Fruit fly (Drosophila melanogaster) whole organism, prepupa: ENCODE data around the gene CG17129.
A peak's percentile ranks its signal among the peaks of the same experiment; 100 is the strongest.

Experiments
- CG16779 ChIP-seq: fragments of 200-800 bp; sonication (Bioruptor generic); optimal IDR thresholded peaks from 3 replicates; lab custom pipeline; 2017; ENCODE audit warnings: missing biosample characterization, mild to moderate bottlenecking, missing genetic modification characterization
- CG32006 ChIP-seq: fragments of 200-800 bp; sonication (Bioruptor generic); optimal IDR thresholded peaks from 3 replicates; lab custom pipeline; 2017; ENCODE audit warnings: missing biosample characterization, mild to moderate bottlenecking, missing genetic modification characterization
- CG6854 ChIP-seq: fragments of 200-800 bp; sonication (Bioruptor generic); optimal IDR thresholded peaks from 2 replicates; lab custom pipeline; 2017; ENCODE audit warnings: missing biosample characterization, mild to moderate bottlenecking, missing genetic modification characterization
- CG8632 ChIP-seq: fragments of 200-800 bp; sonication (Bioruptor generic); optimal IDR thresholded peaks from 3 replicates; lab custom pipeline; 2016; ENCODE audit warnings: missing biosample characterization, missing genetic modification characterization
- Eip78C ChIP-seq: fragments of 200-800 bp; sonication (Bioruptor generic); peaks from one replicate; lab custom pipeline; 2016; ENCODE audit warnings: missing biosample characterization, missing genetic modification characterization
- Ets96B ChIP-seq: fragments of 200-800 bp; optimal IDR thresholded peaks from 2 replicates; lab custom pipeline; 2019; ENCODE audit warnings: missing biosample characterization, mild to moderate bottlenecking, missing genetic modification characterization, moderate library complexity
- Hr39 ChIP-seq: fragments of 200-800 bp; sonication (Bioruptor generic); optimal IDR thresholded peaks from 2 replicates; lab custom pipeline; 2016; ENCODE audit warnings: missing biosample characterization, missing genetic modification characterization
- Hr4 ChIP-seq: fragments of 200-800 bp; sonication (Bioruptor generic); optimal IDR thresholded peaks from 3 replicates; lab custom pipeline; 2016; ENCODE audit warnings: missing biosample characterization, missing genetic modification characterization
- OdsH ChIP-seq: fragments of 200-800 bp; sonication (Bioruptor generic); optimal IDR thresholded peaks from 3 replicates; lab custom pipeline; 2016; ENCODE audit warnings: missing biosample characterization, missing genetic modification characterization
- dsx ChIP-seq: fragments of 200-800 bp; optimal IDR thresholded peaks from 3 replicates; lab custom pipeline; 2019; ENCODE audit warnings: missing biosample characterization, mild to moderate bottlenecking, missing genetic modification characterization, moderate library complexity; ENCODE audit not compliant: poor library complexity, severe bottlenecking
- fd85E ChIP-seq: fragments of 200-800 bp; sonication (Bioruptor generic); optimal IDR thresholded peaks from 3 replicates; lab custom pipeline; 2016; ENCODE audit warnings: missing biosample characterization, missing genetic modification characterization
- salr ChIP-seq, 2 experiments: fragments of 200-800 bp; sonication (Bioruptor generic); optimal IDR thresholded peaks; 3 replicates each; lab custom pipeline; 2016 to 2018; ENCODE audit warnings: missing biosample characterization in 2 of 2, missing genetic modification characterization in 2 of 2, mild to moderate bottlenecking in 1 of 2

DNA sequence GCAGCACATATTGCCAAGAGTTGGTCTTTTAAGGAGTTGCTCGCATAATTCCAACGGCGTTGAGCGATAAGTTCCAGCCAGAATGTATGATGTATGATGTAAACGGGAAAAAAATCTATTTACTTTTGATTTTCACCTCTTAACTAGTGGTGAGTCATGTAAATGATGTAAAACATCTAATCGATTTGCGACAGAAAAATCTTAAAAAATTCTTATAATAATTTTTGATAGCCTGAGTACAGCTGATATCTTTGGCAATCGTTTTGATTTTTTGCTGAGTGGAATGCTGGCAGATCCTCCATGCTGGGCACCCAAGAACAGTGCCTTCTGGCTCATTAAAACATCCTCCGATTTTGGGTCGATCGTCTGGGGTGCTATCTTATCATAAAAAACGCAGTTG is 13.6 kb downstream of the CG17129 start:
- TF ChIP-seq CG8632 (GFP tag; lab: Kevin White, UChicago) (no peak), dsx (GFP tag; lab: Kevin White, UChicago) (no peak), fd85E (GFP tag; lab: Kevin White, UChicago) (no peak), Eip78C (GFP tag; lab: Kevin White, UChicago) (peak; percentile 58), CG16779 (tag; lab: Kevin White, UChicago) (no peak), OdsH (no peak), CG32006 (GFP tag; lab: Kevin White, UChicago) (no peak), Hr39 (peak; percentile 36), Hr4 (no peak), CG6854 (GFP tag; lab: Kevin White, UChicago) (no peak), salr (GFP tag; optimal IDR thresholded peaks at IDR 0.05; lab: Kevin White, UChicago) (no peak), Ets96B (tag; lab: Kevin White, UChicago) (peak; percentile 25)
